Fruit fly (Drosophila melanogaster): ENCODE results near the gene Obp83a.

Gene Obp83a

DNA sequence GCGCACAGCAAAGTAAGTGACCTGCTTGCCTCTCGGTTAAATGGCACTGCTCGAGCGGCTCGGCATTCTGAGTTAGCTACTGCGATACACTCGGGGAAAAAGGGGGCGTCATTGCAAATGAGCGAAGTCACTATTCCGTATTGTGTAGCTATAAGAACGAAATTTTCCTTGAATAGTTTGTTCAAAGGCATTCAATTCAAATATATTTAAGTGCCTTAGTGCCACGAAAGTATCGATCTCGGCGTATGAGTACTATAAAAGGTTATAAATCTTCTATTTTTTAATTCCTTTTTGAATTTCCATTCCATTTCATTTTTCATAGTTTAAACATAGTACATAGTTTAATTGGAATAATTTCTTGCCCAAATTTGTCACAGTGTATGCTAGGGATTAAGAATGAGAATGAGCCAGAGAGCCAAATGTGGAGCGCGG, 23.2 kb upstream of the Obp83a start (continued):
- TF ChIP-seq CG12659 (GFP tag; optimal IDR thresholded peaks at IDR 0.05) (peak; percentile 48), CG10209 (GFP tag; optimal IDR thresholded peaks at IDR 0.05) (peak; percentile 38), HmgD (GFP tag; optimal IDR thresholded peaks at IDR 0.05) (no peak), nmo (GFP tag; optimal IDR thresholded peaks at IDR 0.05) (peak; percentile 71), CG32767 (GFP tag; IDR thresholded peaks at IDR 0.05) (0 out of 2 replicates have a peak, but pooled peaks have one; percentile 43), CG12104 (GFP tag; optimal IDR thresholded peaks at IDR 0.05) (no peak), toy (GFP tag; IDR thresholded peaks at IDR 0.05) (no peak), Usf (GFP tag; optimal IDR thresholded peaks at IDR 0.05) (peak; percentile 11), CG13775 (GFP tag; optimal IDR thresholded peaks at IDR 0.05) (peak; percentile 20), CG9609 (GFP tag; optimal IDR thresholded peaks at IDR 0.05) (peak; percentile 20), CG6689 (GFP tag; IDR thresholded peaks at IDR 0.05) (peak; percentile 65), Hand (GFP tag; optimal IDR thresholded peaks at IDR 0.05) (peak; percentile 70), CG14710 (tag; optimal IDR thresholded peaks at IDR 0.05) (peak; percentile 44), CG12219 (GFP tag; optimal IDR thresholded peaks at IDR 0.05) (peak; percentile 50), Atf-2 (GFP tag; optimal IDR thresholded peaks at IDR 0.05) (peak; percentile 30), HLH54F (GFP tag; optimal IDR thresholded peaks at IDR 0.05) (peak; percentile 32), Max (GFP tag; optimal IDR thresholded peaks at IDR 0.05) (peak; percentile 40), gem (tag; optimal IDR thresholded peaks at IDR 0.05) (peak; percentile 71), kah (GFP tag; optimal IDR thresholded peaks at IDR 0.05) (no peak), pum (GFP tag; optimal IDR thresholded peaks at IDR 0.05) (no peak), amos (GFP tag; IDR thresholded peaks at IDR 0.05; ENCODE audit: partially characterized antibody) (no peak), CG7271 (tag; optimal IDR thresholded peaks at IDR 0.05) (no peak), Hr3 (GFP tag; optimal IDR thresholded peaks at IDR 0.05) (peak; percentile 38), gro (GFP tag; optimal IDR thresholded peaks at IDR 0.05) (no peak), Dfd (GFP tag; optimal IDR thresholded peaks at IDR 0.05) (no peak), Xbp1 (GFP tag; optimal IDR thresholded peaks at IDR 0.05) (peak; percentile 29), CG15011 (GFP tag; optimal IDR thresholded peaks at IDR 0.05) (peak; percentile 23), dati (GFP tag; IDR thresholded peaks at IDR 0.05) (no peak), CG2678 (tag; optimal IDR thresholded peaks at IDR 0.05) (peak; percentile 76), CG10267 (tag; optimal IDR thresholded peaks at IDR 0.05) (peak; percentile 43), usp (GFP tag; optimal IDR thresholded peaks at IDR 0.05) (no peak), sens (GFP tag) (peak; percentile 91), HLH4C (GFP tag; IDR thresholded peaks at IDR 0.05; ENCODE audit: partially characterized antibody) (no peak), Scr (GFP tag; IDR thresholded peaks at IDR 0.05; ENCODE audit: partially characterized antibody) (no peak), Oaz (GFP tag; IDR thresholded peaks at IDR 0.05) (no peak), CG30431 (GFP tag; optimal IDR thresholded peaks at IDR 0.05) (peak; percentile 9), az2 (GFP tag; optimal IDR thresholded peaks at IDR 0.05) (peak; percentile 57), slp2 (GFP tag; optimal IDR thresholded peaks at IDR 0.05) (peak; percentile 43), stc (GFP tag; IDR thresholded peaks at IDR 0.05) (0 out of 2 replicates have a peak, but pooled peaks have one; percentile 36), Fer2 (tag; optimal IDR thresholded peaks at IDR 0.05) (no peak), CG10959 (GFP tag; IDR thresholded peaks at IDR 0.05) (no peak), p53 (GFP tag; optimal IDR thresholded peaks at IDR 0.05) (no peak), CG12942 (GFP tag; optimal IDR thresholded peaks at IDR 0.05) (no peak), ranshi (GFP tag; IDR thresholded peaks at IDR 0.05) (0 out of 2 replicates have a peak, but pooled peaks have one; percentile 6), CG4424 (GFP tag; optimal IDR thresholded peaks at IDR 0.05) (peak; percentile 41), ftz-f1 (GFP tag; optimal IDR thresholded peaks at IDR 0.05) (no peak), repo (GFP tag; optimal IDR thresholded peaks at IDR 0.05) (peak; percentile 4), lov (optimal IDR thresholded peaks at IDR 0.05) (no peak), lov (GFP tag; IDR thresholded peaks at IDR 0.05) (no peak), Hr51 (GFP tag; optimal IDR thresholded peaks at IDR 0.05) (peak in 1 of 2 experiments; percentile 76), CG1529 (GFP tag; optimal IDR thresholded peaks at IDR 0.05) (peak; percentile 25)

Measured in whole organism, embryonic.